Worm (Caenorhabditis elegans) whole organism, late embryonic: ENCODE results near the gene mtx-2.

ENCODE experiments used
- C08G9.2 ChIP-seq: sonication (generic microtip); optimal IDR thresholded peaks from 2 replicates; lab custom pipeline; 2016; ENCODE audit warnings: mild to moderate bottlenecking, missing genetic modification characterization, moderate library complexity, missing compliant biosample characterization
- F13H6.1 ChIP-seq: sonication (generic microtip); optimal IDR thresholded peaks from 2 replicates; lab custom pipeline; 2016; ENCODE audit warnings: missing genetic modification characterization, missing compliant biosample characterization
- K09A11.1 ChIP-seq: sonication (generic microtip); optimal IDR thresholded peaks from 2 replicates; lab custom pipeline; 2017; ENCODE audit warnings: antibody characterized with exemption, mild to moderate bottlenecking, missing genetic modification characterization, missing compliant biosample characterization; ENCODE audit not compliant: insufficient read depth
- T23F11.4 ChIP-seq: fragments of 200-800 bp; sonication (Bioruptor generic); optimal IDR thresholded peaks from 2 replicates; lab custom pipeline; 2018; ENCODE audit warnings: mild to moderate bottlenecking, missing genetic modification characterization, missing compliant biosample characterization
- Y22D7AL.16 ChIP-seq: sonication (generic microtip); optimal IDR thresholded peaks from 2 replicates; lab custom pipeline; 2016; ENCODE audit warnings: missing genetic modification characterization, missing compliant biosample characterization
- ceh-14 ChIP-seq: sonication (generic microtip); optimal IDR thresholded peaks from 2 replicates; lab custom pipeline; 2016; ENCODE audit warnings: missing genotype, missing genetic modification characterization, missing compliant biosample characterization
- ceh-19 ChIP-seq: fragments of 200-800 bp; sonication (Bioruptor generic); optimal IDR thresholded peaks from 2 replicates; lab custom pipeline; 2018; ENCODE audit warnings: mild to moderate bottlenecking, missing genetic modification characterization, missing compliant biosample characterization
- ceh-24 ChIP-seq: sonication (generic microtip); optimal IDR thresholded peaks from 2 replicates; lab custom pipeline; 2016; ENCODE audit warnings: mild to moderate bottlenecking, missing genetic modification characterization, missing compliant biosample characterization
- ceh-30 ChIP-seq: fragments of 150-350 bp; optimal IDR thresholded peaks from 2 replicates; lab custom pipeline; 2014; ENCODE audit warnings: missing biosample characterization, missing genetic modification characterization
- ceh-31 ChIP-seq: sonication (generic microtip); optimal IDR thresholded peaks from 2 replicates; lab custom pipeline; 2016; ENCODE audit warnings: missing genetic modification characterization, missing compliant biosample characterization
- ceh-34 ChIP-seq: sonication (generic microtip); optimal IDR thresholded peaks from 2 replicates; lab custom pipeline; 2016; ENCODE audit warnings: mild to moderate bottlenecking, missing genetic modification characterization, missing compliant biosample characterization
- ceh-45 ChIP-seq: fragments of 200-800 bp; sonication (Bioruptor generic); IDR thresholded peaks from 2 replicates; pipeline ENCODE4 v1.3.6; 2022; ENCODE audit warnings: missing genetic modification reagents, missing genetic modification characterization, missing compliant biosample characterization
- ceh-48 ChIP-seq: sonication (generic microtip); optimal IDR thresholded peaks from 2 replicates; lab custom pipeline; 2016; ENCODE audit warnings: missing genetic modification characterization, inconsistent platforms, missing compliant biosample characterization
- ets-4 ChIP-seq: sonication (generic microtip); optimal IDR thresholded peaks from 2 replicates; lab custom pipeline; 2016; ENCODE audit warnings: missing genetic modification characterization, missing compliant biosample characterization
- eyg-1 ChIP-seq: sonication (generic microtip); optimal IDR thresholded peaks from 2 replicates; lab custom pipeline; 2016; ENCODE audit warnings: missing genotype, missing genetic modification characterization, missing compliant biosample characterization
- fkh-10 ChIP-seq: fragments of 150-350 bp; optimal IDR thresholded peaks from 2 replicates; lab custom pipeline; 2014; ENCODE audit warnings: missing biosample characterization, missing genetic modification reagents, missing genetic modification characterization
- fkh-6 ChIP-seq: sonication (generic microtip); optimal IDR thresholded peaks from 2 replicates; lab custom pipeline; 2016; ENCODE audit warnings: missing genetic modification characterization, missing compliant biosample characterization
- hlh-30 ChIP-seq: sonication (generic microtip); optimal IDR thresholded peaks from 2 replicates; lab custom pipeline; 2017; ENCODE audit warnings: antibody characterized with exemption, missing genetic modification characterization, missing compliant biosample characterization; ENCODE audit not compliant: insufficient read depth
- lim-6 ChIP-seq: sonication (generic microtip); optimal IDR thresholded peaks from 2 replicates; lab custom pipeline; 2016; ENCODE audit warnings: missing genetic modification characterization, missing compliant biosample characterization
- lin-11 ChIP-seq: fragments of 200-800 bp; sonication (Bioruptor generic); optimal IDR thresholded peaks from 2 replicates; lab custom pipeline; 2018; ENCODE audit warnings: mild to moderate bottlenecking, missing genetic modification characterization, missing compliant biosample characterization
- nfya-1 ChIP-seq: sonication (generic microtip); optimal IDR thresholded peaks from 2 replicates; lab custom pipeline; 2017; ENCODE audit warnings: missing genetic modification characterization, mild to moderate bottlenecking, missing compliant biosample characterization, antibody characterized with exemption, moderate library complexity
- nhr-11 ChIP-seq: fragments of 150-350 bp; optimal IDR thresholded peaks from 2 replicates; lab custom pipeline; 2014; ENCODE audit warnings: missing biosample characterization, missing genetic modification characterization
- pat-9 ChIP-seq: fragments of 200-800 bp; sonication (Bioruptor generic); optimal IDR thresholded peaks from 2 replicates; lab custom pipeline; 2018; ENCODE audit warnings: mild to moderate bottlenecking, missing genetic modification characterization, moderate library complexity, missing compliant biosample characterization
- ref-2 ChIP-seq: sonication (generic microtip); optimal IDR thresholded peaks from 2 replicates; lab custom pipeline; 2016; ENCODE audit warnings: missing genetic modification characterization, missing compliant biosample characterization
- rnt-1 ChIP-seq: sonication (generic microtip); optimal IDR thresholded peaks from 2 replicates; lab custom pipeline; 2016; ENCODE audit warnings: missing genetic modification characterization, missing compliant biosample characterization
- sdc-2 ChIP-seq: sonication (generic microtip); optimal IDR thresholded peaks from 2 replicates; lab custom pipeline; 2016; ENCODE audit warnings: missing genotype, missing genetic modification characterization, missing compliant biosample characterization
- sox-2 ChIP-seq: fragments of 200-800 bp; sonication (Bioruptor generic); IDR thresholded peaks from 2 replicates; pipeline ENCODE4 v1.3.6; 2022; ENCODE audit warnings: missing genetic modification reagents, missing genetic modification characterization, missing compliant biosample characterization
- tbx-2 ChIP-seq: sonication (generic microtip); optimal IDR thresholded peaks from 2 replicates; lab custom pipeline; 2016; ENCODE audit warnings: missing genetic modification characterization, missing compliant biosample characterization
- ttx-3 ChIP-seq: sonication (generic microtip); optimal IDR thresholded peaks from 2 replicates; lab custom pipeline; 2016; ENCODE audit warnings: missing genetic modification reagents, missing genetic modification characterization, missing compliant biosample characterization
- unc-3 ChIP-seq, 2 experiments: fragments of 200-800 bp in 1 of 2; sonication (Bioruptor generic) in 1 of 2; sonication (generic microtip) in 1 of 2; conservative IDR thresholded peaks in 1 of 2; optimal IDR thresholded peaks in 1 of 2; 2 replicates each; pipeline versions ENCODE4 v1.3.6 to Lab custom; 2016 to 2022; ENCODE audit warnings: missing compliant biosample characterization in 2 of 2, missing genetic modification characterization in 2 of 2, missing genetic modification reagents in 1 of 2
- unc-42 ChIP-seq: sonication (generic microtip); optimal IDR thresholded peaks from 2 replicates; lab custom pipeline; 2016; ENCODE audit warnings: missing genotype, missing genetic modification characterization, missing compliant biosample characterization
- zip-5 ChIP-seq: sonication (generic microtip); optimal IDR thresholded peaks from 2 replicates; lab custom pipeline; 2016; ENCODE audit warnings: missing genetic modification characterization, missing compliant biosample characterization

Gene mtx-2

ce11 chrIII:7728494-7728893 is 34.9 kb downstream of the mtx-2 start:
- TF ChIP-seq zip-5 (tag; lab: Kevin White, UChicago) (no peak), ceh-31 (tag; lab: Kevin White, UChicago) (peak; percentile 26), lin-11 (tag; lab: Kevin White, UChicago) (no peak), nfya-1 (tag; lab: Kevin White, UChicago) (peak; percentile 45), ref-2 (tag; lab: Kevin White, UChicago) (peak; percentile 59), tbx-2 (tag; lab: Kevin White, UChicago) (peak; percentile 31), rnt-1 (tag; lab: Kevin White, UChicago) (peak; percentile 13), ceh-24 (no peak)
- TF ChIP-seq, all 69 proteins: peak for 5

- TF ChIP-seq eyg-1 (tag; lab: Kevin White, UChicago) = no peak
- TF ChIP-seq nhr-11 (tag; lab: Kevin White, UChicago) = no peak
- TF ChIP-seq ceh-45 = no peak
- TF ChIP-seq fkh-6 (tag; lab: Kevin White, UChicago) = no peak
- no peak for TF ChIP-seq ceh-24
- TF ChIP-seq fkh-10 (GFP tag; lab: Kevin White, UChicago) = no peak
Observed at ce11 chrIII:7726500-7726899, 36.9 kb downstream of the mtx-2 start.

ce11 chrIII:7725483-7726250 is 37.7 kb downstream of the mtx-2 start:
- TF ChIP-seq F13H6.1 (no peak), tbx-2 (tag; lab: Kevin White, UChicago) (no peak), lim-6 (no peak), T23F11.4 (GFP tag; lab: Kevin White, UChicago) (no peak), lin-11 (tag; lab: Kevin White, UChicago) (no peak), nfya-1 (tag; lab: Kevin White, UChicago) (peak; percentile 34), sox-2 (GFP tag; lab: Robert Waterston, UW) (peak; percentile 47), unc-42 (tag; lab: Kevin White, UChicago) (peak; percentile 54), ceh-48 (tag; lab: Kevin White, UChicago) (no peak), sdc-2 (tag; lab: Kevin White, UChicago) (no peak), ceh-31 (tag; lab: Kevin White, UChicago) (peak; percentile 18)

ce11 chrIII:7724433-7724832 is 39.0 kb downstream of the mtx-2 start:
- no peak for TF ChIP-seq tbx-2 (tag; lab: Kevin White, UChicago)
- peak; percentile 31 for TF ChIP-seq ceh-19 (GFP tag; lab: Kevin White, UChicago)
- peak; percentile 25 for TF ChIP-seq unc-42 (tag; lab: Kevin White, UChicago)
- TF ChIP-seq ceh-34 (tag; lab: Kevin White, UChicago) = peak; percentile 50

ce11 chrIII:7723412-7724068 is 39.9 kb downstream of the mtx-2 start:
- TF ChIP-seq Y22D7AL.16 (tag; lab: Kevin White, UChicago) (no peak), ets-4 (no peak), ceh-48 (tag; lab: Kevin White, UChicago) (peak; percentile 5), ceh-24 (no peak), C08G9.2 (tag; lab: Kevin White, UChicago) (no peak), hlh-30 (tag; lab: Kevin White, UChicago) (no peak), unc-3 (GFP tag; conservative IDR thresholded peaks at IDR 0.05; lab: Robert Waterston, UW) (no peak), unc-3 (tag; optimal IDR thresholded peaks at IDR 0.05; lab: Kevin White, UChicago) (peak; percentile 1), ceh-14 (tag; lab: Kevin White, UChicago) (peak; percentile 19), ceh-31 (tag; lab: Kevin White, UChicago) (peak; percentile 71), ceh-30 (tag; lab: Kevin White, UChicago) (no peak), unc-42 (tag; lab: Kevin White, UChicago) (peak; percentile 98), K09A11.1 (no peak), ttx-3 (tag; lab: Kevin White, UChicago) (no peak), fkh-10 (GFP tag; lab: Kevin White, UChicago) (peak; percentile 9), tbx-2 (tag; lab: Kevin White, UChicago) (no peak), pat-9 (tag; lab: Kevin White, UChicago) (no peak)
- TF ChIP-seq, all 69 proteins: peak for 6
